Fruit fly (Drosophila melanogaster) Kc167 (cell line): ENCODE data around the gene CG31268.

Experiments
- Myc ChIP-seq: fragments of >200 bp; optimal IDR thresholded peaks from 2 replicates; lab custom pipeline; 2017; ENCODE audit warnings: missing external identifiers
- Sin3A ChIP-seq: fragments of >200 bp; optimal IDR thresholded peaks from 2 replicates; lab custom pipeline; 2018; ENCODE audit warnings: missing external identifiers
- h ChIP-seq: fragments of >200 bp; optimal IDR thresholded peaks from 3 replicates; lab custom pipeline; 2018; ENCODE audit warnings: missing external identifiers
- insv ChIP-seq: fragments of >200 bp; optimal IDR thresholded peaks from 3 replicates; lab custom pipeline; 2018; ENCODE audit warnings: missing external identifiers
- psq ChIP-seq: fragments of >200 bp; optimal IDR thresholded peaks from 2 replicates; lab custom pipeline; 2017; ENCODE audit warnings: missing external identifiers
- ttk ChIP-seq: sonication (Bioruptor generic); optimal IDR thresholded peaks from 2 replicates; lab custom pipeline; 2017; ENCODE audit warnings: missing external identifiers

DNA sequence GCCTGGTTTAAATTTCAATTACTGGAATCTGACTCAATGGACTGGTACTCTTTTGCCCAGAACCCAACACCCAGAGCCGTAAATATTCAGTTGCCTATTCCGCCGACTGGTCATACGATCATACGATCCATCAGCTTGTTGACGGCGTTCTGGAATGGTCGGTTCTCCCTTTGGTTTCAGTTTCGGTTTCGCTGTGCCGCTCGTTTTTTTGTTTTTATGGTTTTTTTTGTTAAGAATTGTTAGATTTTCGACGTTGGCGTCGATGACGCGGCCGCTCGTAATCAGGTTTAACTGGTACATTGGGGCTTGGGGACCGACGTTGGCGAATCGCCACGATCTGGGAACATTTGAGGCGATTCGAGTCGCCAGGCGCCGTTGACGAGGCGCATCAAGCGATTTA lies 31.1 kb downstream of the CG31268 start:
- TF ChIP-seq insv (lab: Kevin White, UChicago) (no peak), h (no peak), ttk (lab: Kevin White, UChicago) (no peak), Myc (lab: Kevin White, UChicago) (no peak), psq (lab: Kevin White, UChicago) (no peak), Sin3A (lab: Kevin White, UChicago) (no peak)
